Worm (Caenorhabditis elegans) whole organism, young adult: ENCODE results near the gene srd-38.

Experiments used
- F37B4.10 ChIP-seq: fragments of 200-800 bp; sonication (Bioruptor generic); IDR thresholded peaks from 2 replicates; pipeline ENCODE4 v1.3.6; 2022; ENCODE audit warnings: missing genetic modification characterization, missing compliant biosample characterization
- T26A5.8 ChIP-seq: sonication (generic microtip); optimal IDR thresholded peaks from 2 replicates; lab custom pipeline; 2016; ENCODE audit warnings: missing genetic modification characterization, missing compliant biosample characterization
- bed-2 ChIP-seq: fragments of 200-800 bp; sonication (Bioruptor generic); IDR thresholded peaks from 2 replicates; pipeline ENCODE4 v1.3.6; 2022; ENCODE audit warnings: missing genetic modification reagents, missing genetic modification characterization, missing compliant biosample characterization
- cebp-1 ChIP-seq, 2 experiments: fragments of 200-800 bp in 1 of 2; sonication (Bioruptor generic) in 1 of 2; sonication (generic microtip) in 1 of 2; IDR thresholded peaks in 1 of 2; optimal IDR thresholded peaks in 1 of 2; 2 replicates each; pipeline versions ENCODE4 v1.3.6 to Lab custom; 2017 to 2022; ENCODE audit warnings: missing compliant biosample characterization in 2 of 2, missing genetic modification characterization in 2 of 2, mild to moderate bottlenecking in 1 of 2, missing genetic modification reagents in 1 of 2, moderate library complexity in 1 of 2
- lin-40 ChIP-seq: sonication (generic microtip); optimal IDR thresholded peaks from 2 replicates; lab custom pipeline; 2016; ENCODE audit warnings: missing genetic modification characterization, mild to moderate bottlenecking, missing compliant biosample characterization, missing genotype, missing genetic modification reagents
- rcor-1 ChIP-seq: fragments of 200-800 bp; sonication (Bioruptor generic); IDR thresholded peaks from 2 replicates; pipeline ENCODE4 v1.3.6; 2022; ENCODE audit warnings: missing genetic modification reagents, missing genetic modification characterization, missing compliant biosample characterization
- unc-130 ChIP-seq: sonication (generic microtip); optimal IDR thresholded peaks from 2 replicates; lab custom pipeline; 2016; ENCODE audit warnings: missing genetic modification reagents, missing genetic modification characterization, missing compliant biosample characterization
- xnd-1 ChIP-seq: sonication (generic microtip); optimal IDR thresholded peaks from 2 replicates; lab custom pipeline; 2016; ENCODE audit warnings: missing genotype, missing genetic modification reagents, missing genetic modification characterization, missing compliant biosample characterization

DNA sequence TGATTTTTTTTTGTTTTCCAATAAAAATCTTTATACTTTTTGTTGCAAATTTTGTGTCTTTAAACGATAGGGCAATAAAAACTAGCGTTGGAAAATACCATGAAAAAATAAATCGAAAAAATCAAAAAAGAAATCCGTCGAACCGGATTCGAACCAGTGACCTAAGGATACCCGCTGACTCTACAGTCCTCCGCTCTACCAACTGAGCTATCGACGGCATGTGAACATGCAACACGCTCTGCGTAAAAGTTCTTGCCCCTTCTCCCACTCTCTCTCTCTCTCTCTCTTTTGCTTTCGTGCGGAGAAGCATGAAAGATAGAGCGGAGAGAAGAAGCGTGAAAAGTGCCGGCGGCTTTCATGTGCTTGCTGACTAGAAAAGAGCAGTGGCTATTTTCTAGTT lies 27.1 kb upstream of the srd-38 start:
- no peak; the same call in 1 of the 2 replicates for TF ChIP-seq cebp-1 (GFP tag; IDR thresholded peaks at IDR 0.05; lab: Robert Waterston, UW)
- TF ChIP-seq cebp-1 (tag; optimal IDR thresholded peaks at IDR 0.05; lab: Kevin White, UChicago): no peak
- peak; percentile 89; the same call in 1 of the 2 replicates for TF ChIP-seq F37B4.10 (GFP tag; lab: Robert Waterston, UW)
- peak; percentile 85 for TF ChIP-seq rcor-1 (GFP tag; lab: Robert Waterston, UW)
- TF ChIP-seq unc-130 (GFP tag; lab: Kevin White, UChicago): peak; percentile 30
- TF ChIP-seq bed-2 (GFP tag; lab: Robert Waterston, UW): peak; percentile 35; the same call in 1 of the 2 replicates
- peak; percentile 50 for TF ChIP-seq T26A5.8 (tag; lab: Kevin White, UChicago)
- TF ChIP-seq lin-40 (tag; lab: Kevin White, UChicago): peak; percentile 76
- TF ChIP-seq xnd-1 (tag; lab: Kevin White, UChicago): no peak
